Worm (Caenorhabditis elegans) whole organism, L1 larva: ENCODE measurements around the gene sdz-20.

Experiments used
- C04F5.9 ChIP-seq: sonication (generic microtip); optimal IDR thresholded peaks from 2 replicates; lab custom pipeline; 2016; ENCODE audit warnings: missing genetic modification characterization, missing compliant biosample characterization
- C16A3.4 ChIP-seq: fragments of 150-350 bp; optimal IDR thresholded peaks from 2 replicates; lab custom pipeline; 2014; ENCODE audit warnings: missing biosample characterization, missing genetic modification characterization
- F16B12.6 ChIP-seq: fragments of 150-350 bp; optimal IDR thresholded peaks from 2 replicates; lab custom pipeline; 2014; ENCODE audit warnings: missing biosample characterization, missing genetic modification characterization
- Y116A8C.19 ChIP-seq: sonication (generic microtip); optimal IDR thresholded peaks from 2 replicates; lab custom pipeline; 2016; ENCODE audit warnings: missing compliant biosample characterization, missing genetic modification characterization, borderline replicate concordance
- aha-1 ChIP-seq: fragments of 150-350 bp; optimal IDR thresholded peaks from 2 replicates; lab custom pipeline; 2014; ENCODE audit warnings: missing biosample characterization, missing genetic modification characterization
- ama-1 ChIP-seq: fragments of 150-350 bp; optimal IDR thresholded peaks from 2 replicates; lab custom pipeline; 2014
- blmp-1 ChIP-seq: fragments of 150-350 bp; optimal IDR thresholded peaks from 2 replicates; lab custom pipeline; 2014; ENCODE audit warnings: missing biosample characterization, missing genetic modification characterization
- ceh-63 ChIP-seq: fragments of 200-800 bp; sonication (Bioruptor generic); optimal IDR thresholded peaks from 2 replicates; lab custom pipeline; 2018; ENCODE audit warnings: mild to moderate bottlenecking, missing genetic modification characterization, missing compliant biosample characterization
- ceh-82 ChIP-seq, 3 experiments: fragments of 150-350 bp in 1 of 3; sonication (generic microtip) in 2 of 3; optimal IDR thresholded peaks; 2 replicates each; lab custom pipeline; 2014 to 2017; ENCODE audit warnings: missing biosample characterization in 3 of 3, missing genetic modification characterization in 3 of 3
- ceh-90 ChIP-seq: sonication (generic microtip); optimal IDR thresholded peaks from 2 replicates; lab custom pipeline; 2016; ENCODE audit warnings: missing genetic modification characterization, missing compliant biosample characterization
- ces-1 ChIP-seq: fragments of 150-350 bp; optimal IDR thresholded peaks from 2 replicates; lab custom pipeline; 2014; ENCODE audit warnings: missing biosample characterization, missing genetic modification reagents, missing genetic modification characterization
- dsc-1 ChIP-seq: sonication (generic microtip); optimal IDR thresholded peaks from 2 replicates; lab custom pipeline; 2016; ENCODE audit warnings: mild to moderate bottlenecking, missing genetic modification characterization, missing compliant biosample characterization
- efl-1 ChIP-seq, 4 experiments: fragments of 150-350 bp; optimal IDR thresholded peaks in 3 of 4; peaks in 1 of 4; 1 replicate in 1 of 4; 2 replicates in 3 of 4; lab custom pipeline; 2014; ENCODE audit warnings: missing biosample characterization in 2 of 4, missing genetic modification characterization in 2 of 4, missing genetic modification reagents in 2 of 4
- egl-13 ChIP-seq: sonication (generic microtip); optimal IDR thresholded peaks from 2 replicates; lab custom pipeline; 2016; ENCODE audit warnings: missing genotype, missing genetic modification reagents, missing genetic modification characterization, missing compliant biosample characterization
- fkh-10 ChIP-seq: sonication (generic microtip); optimal IDR thresholded peaks from 2 replicates; lab custom pipeline; 2017; ENCODE audit warnings: missing biosample characterization, missing genetic modification reagents, missing genetic modification characterization
- fkh-8 ChIP-seq: sonication (generic microtip); optimal IDR thresholded peaks from 2 replicates; lab custom pipeline; 2016; ENCODE audit warnings: mild to moderate bottlenecking, missing genetic modification characterization, missing compliant biosample characterization
- fos-1 ChIP-seq: fragments of 150-350 bp; optimal IDR thresholded peaks from 2 replicates; lab custom pipeline; 2014; ENCODE audit warnings: missing biosample characterization, missing genetic modification characterization
- hlh-4 ChIP-seq: sonication (generic microtip); optimal IDR thresholded peaks from 2 replicates; lab custom pipeline; 2016; ENCODE audit warnings: mild to moderate bottlenecking, missing genetic modification characterization, missing compliant biosample characterization
- irx-1 ChIP-seq: sonication (generic microtip); optimal IDR thresholded peaks from 2 replicates; lab custom pipeline; 2016; ENCODE audit warnings: missing genetic modification characterization, missing compliant biosample characterization
- isw-1 ChIP-seq: fragments of 200-800 bp; sonication (Bioruptor generic); IDR thresholded peaks from 2 replicates; pipeline ENCODE4 v1.3.6; 2022; ENCODE audit warnings: missing genetic modification characterization, missing compliant biosample characterization
- lin-13 ChIP-seq: fragments of 150-350 bp; optimal IDR thresholded peaks from 2 replicates; lab custom pipeline; 2014; ENCODE audit warnings: missing biosample characterization, missing genetic modification reagents, missing genetic modification characterization
- lin-14 ChIP-seq: fragments of 200-800 bp; sonication (Bioruptor generic); optimal IDR thresholded peaks from 2 replicates; lab custom pipeline; 2018; ENCODE audit warnings: mild to moderate bottlenecking, missing genetic modification characterization, moderate library complexity, missing compliant biosample characterization
- lin-15B ChIP-seq: fragments of 150-350 bp; sonication (generic microtip); optimal IDR thresholded peaks from 3 replicates; lab custom pipeline; 2014; ENCODE audit warnings: missing biosample characterization, missing genetic modification characterization
- lin-39 ChIP-seq: fragments of 150-350 bp; optimal IDR thresholded peaks from 2 replicates; lab custom pipeline; 2014; ENCODE audit warnings: missing biosample characterization, missing genetic modification reagents, missing genetic modification characterization
- mab-9 ChIP-seq: fragments of 200-800 bp; sonication (Bioruptor generic); IDR thresholded peaks from 2 replicates; pipeline ENCODE4 v1.3.6; 2022; ENCODE audit warnings: missing genetic modification reagents, missing genetic modification characterization, missing compliant biosample characterization
- mdl-1 ChIP-seq, 2 experiments: fragments of 150-350 bp; optimal IDR thresholded peaks; 2 replicates each; lab custom pipeline; 2014 to 2017; ENCODE audit warnings: missing biosample characterization in 2 of 2, missing genetic modification characterization in 2 of 2, inconsistent platforms in 1 of 2
- mep-1 ChIP-seq: fragments of 150-350 bp; optimal IDR thresholded peaks from 2 replicates; lab custom pipeline; 2014; ENCODE audit warnings: missing biosample characterization, missing genetic modification characterization
- nhr-11 ChIP-seq: fragments of 150-350 bp; optimal IDR thresholded peaks from 2 replicates; lab custom pipeline; 2014; ENCODE audit warnings: missing biosample characterization, missing genetic modification characterization
- nhr-19 ChIP-seq: fragments of 200-800 bp; sonication (Bioruptor generic); conservative IDR thresholded peaks from 2 replicates; pipeline ENCODE4 v1.3.6; 2022; ENCODE audit warnings: missing genetic modification characterization, missing compliant biosample characterization
- nhr-237 ChIP-seq: fragments of 150-350 bp; optimal IDR thresholded peaks from 2 replicates; lab custom pipeline; 2014; ENCODE audit warnings: missing biosample characterization, missing genetic modification characterization
- nhr-71 ChIP-seq: sonication (generic microtip); optimal IDR thresholded peaks from 2 replicates; lab custom pipeline; 2016; ENCODE audit warnings: mild to moderate bottlenecking, missing genetic modification characterization, moderate library complexity, missing compliant biosample characterization
- nhr-76 ChIP-seq: sonication (generic microtip); optimal IDR thresholded peaks from 2 replicates; lab custom pipeline; 2017; ENCODE audit warnings: missing biosample characterization, missing genetic modification characterization
- nhr-77 ChIP-seq: fragments of 150-350 bp; optimal IDR thresholded peaks from 2 replicates; lab custom pipeline; 2014; ENCODE audit warnings: missing biosample characterization, missing genetic modification characterization
- nhr-84 ChIP-seq: sonication (generic microtip); optimal IDR thresholded peaks from 2 replicates; lab custom pipeline; 2017; ENCODE audit warnings: missing biosample characterization, missing genetic modification characterization
- nhr-85 ChIP-seq: sonication (generic microtip); peaks from one replicate; lab custom pipeline; 2016; ENCODE audit warnings: missing genetic modification characterization, inconsistent platforms, missing compliant biosample characterization
- nhr-90 ChIP-seq: sonication (generic microtip); optimal IDR thresholded peaks from 2 replicates; lab custom pipeline; 2016; ENCODE audit warnings: mild to moderate bottlenecking, missing genetic modification characterization, missing compliant biosample characterization; ENCODE audit not compliant: poor library complexity
- pag-3 ChIP-seq: sonication (generic microtip); optimal IDR thresholded peaks from 2 replicates; lab custom pipeline; 2017; ENCODE audit warnings: missing genetic modification characterization, mild to moderate bottlenecking, missing compliant biosample characterization, antibody characterized with exemption, borderline replicate concordance; ENCODE audit not compliant: insufficient read depth
- rnt-1 ChIP-seq: sonication (generic microtip); optimal IDR thresholded peaks from 2 replicates; lab custom pipeline; 2016; ENCODE audit warnings: mild to moderate bottlenecking, missing genetic modification characterization, moderate library complexity, missing compliant biosample characterization
- skn-1 ChIP-seq: fragments of 150-350 bp; optimal IDR thresholded peaks from 2 replicates; lab custom pipeline; 2014; ENCODE audit warnings: missing biosample characterization, missing genetic modification characterization
- snu-23 ChIP-seq: sonication (generic microtip); optimal IDR thresholded peaks from 2 replicates; lab custom pipeline; 2016; ENCODE audit warnings: missing genetic modification characterization, missing compliant biosample characterization
- sox-4 ChIP-seq: sonication (generic microtip); optimal IDR thresholded peaks from 2 replicates; lab custom pipeline; 2016; ENCODE audit warnings: missing genetic modification characterization, missing compliant biosample characterization
- swsn-7 ChIP-seq: sonication (generic microtip); optimal IDR thresholded peaks from 2 replicates; lab custom pipeline; 2016; ENCODE audit warnings: missing genetic modification characterization, missing compliant biosample characterization
- tbx-2 ChIP-seq: sonication (generic microtip); optimal IDR thresholded peaks from 2 replicates; lab custom pipeline; 2016; ENCODE audit warnings: missing genetic modification characterization, missing compliant biosample characterization
- unc-130 ChIP-seq: fragments of 150-350 bp; optimal IDR thresholded peaks from 2 replicates; lab custom pipeline; 2017; ENCODE audit warnings: missing biosample characterization, missing genetic modification characterization, inconsistent platforms
- unc-98 ChIP-seq: fragments of 200-800 bp; sonication (Bioruptor generic); IDR thresholded peaks from 2 replicates; pipeline ENCODE4 v1.3.6; 2022; ENCODE audit warnings: missing genetic modification characterization, missing compliant biosample characterization
- vab-15 ChIP-seq: sonication (generic microtip); optimal IDR thresholded peaks from 2 replicates; lab custom pipeline; 2017; ENCODE audit warnings: missing genotype, mild to moderate bottlenecking, missing genetic modification characterization, missing compliant biosample characterization
- xbp-1 ChIP-seq: sonication (generic microtip); optimal IDR thresholded peaks from 2 replicates; lab custom pipeline; 2016; ENCODE audit warnings: missing genetic modification characterization, missing compliant biosample characterization
- ztf-11 ChIP-seq, 2 experiments: sonication (generic microtip); optimal IDR thresholded peaks; 2 replicates each; lab custom pipeline; 2016 to 2017; ENCODE audit warnings: missing genetic modification characterization in 2 of 2, missing biosample characterization in 1 of 2, missing compliant biosample characterization in 1 of 2

The sdz-20 gene

ce11 chrIII:13302578-13302977 is 31.3 kb upstream of the sdz-20 start:
- TF ChIP-seq lin-13 (GFP tag; lab: Kevin White, UChicago) = no peak
- no peak for TF ChIP-seq ces-1 (GFP tag; lab: Kevin White, UChicago)
- no peak for TF ChIP-seq efl-1 (optimal IDR thresholded peaks at IDR 0.05; lab: Kevin White, UChicago)
- peak in 1 of 2 experiments; percentile 74 for TF ChIP-seq efl-1 (GFP tag; optimal IDR thresholded peaks at IDR 0.05 in 1 of 2; lab: Kevin White, UChicago)
- TF ChIP-seq egl-13 (tag; lab: Kevin White, UChicago) = no peak
- TF ChIP-seq, all 84 proteins: peak for 1

ce11 chrIII:13305537-13305936 is 28.3 kb upstream of the sdz-20 start:
- TF ChIP-seq nhr-76 (tag; lab: Kevin White, UChicago) (no peak), xbp-1 (tag; lab: Kevin White, UChicago) (no peak), C16A3.4 (tag; lab: Kevin White, UChicago) (no peak), rnt-1 (no peak), unc-130 (tag; lab: Kevin White, UChicago) (no peak), tbx-2 (tag; lab: Kevin White, UChicago) (no peak), fkh-8 (tag; lab: Kevin White, UChicago) (no peak), vab-15 (tag; lab: Kevin White, UChicago) (no peak), blmp-1 (no peak), ces-1 (GFP tag; lab: Kevin White, UChicago) (no peak), mdl-1 (tag; optimal IDR thresholded peaks at IDR 0.05; lab: Kevin White, UChicago) (no peak), ama-1 (lab: Kevin White, UChicago) (no peak), fos-1 (tag; lab: Kevin White, UChicago) (no peak), ceh-90 (tag; lab: Kevin White, UChicago) (no peak)

- TF ChIP-seq aha-1 (tag; lab: Kevin White, UChicago) = no peak
- TF ChIP-seq skn-1 (tag; lab: Kevin White, UChicago) = peak; percentile 31
- TF ChIP-seq dsc-1 (tag; lab: Kevin White, UChicago) = peak; percentile 42
- TF ChIP-seq sox-4 = no peak
- peak; percentile 74 for TF ChIP-seq mep-1 (tag; lab: Kevin White, UChicago)
- no peak for TF ChIP-seq hlh-4 (tag; lab: Kevin White, UChicago)
- peak; percentile 67 for TF ChIP-seq nhr-71 (tag; lab: Kevin White, UChicago)
- no peak for TF ChIP-seq fkh-10
- TF ChIP-seq unc-98 (GFP tag; lab: Robert Waterston, UW) = no peak
- TF ChIP-seq irx-1 (tag; lab: Kevin White, UChicago) = peak; percentile 38
- no peak for TF ChIP-seq Y116A8C.19 (tag; lab: Kevin White, UChicago)
- no peak for TF ChIP-seq lin-39 (tag; lab: Kevin White, UChicago)
- TF ChIP-seq ztf-11 (tag; optimal IDR thresholded peaks at IDR 0.05; lab: Kevin White, UChicago) = no peak
- peak in 2 of 3 experiments; percentile 27 to 47 for TF ChIP-seq ceh-82 (tag; optimal IDR thresholded peaks at IDR 0.05; lab: Kevin White, UChicago)
- peak; percentile 22 for TF ChIP-seq pag-3 (tag; lab: Kevin White, UChicago)
- TF ChIP-seq nhr-77 = no peak
- no peak for TF ChIP-seq lin-14 (GFP tag; lab: Kevin White, UChicago)
- TF ChIP-seq unc-130 (tag; lab: Kevin White, UChicago) = peak; percentile 17
- TF ChIP-seq snu-23 (GFP tag; lab: Kevin White, UChicago) = peak; percentile 66
- no peak; the same call in 1 of the 2 replicates for TF ChIP-seq mab-9 (GFP tag; lab: Robert Waterston, UW)
- TF ChIP-seq lin-13 (GFP tag; lab: Kevin White, UChicago) = peak; percentile 12
- TF ChIP-seq tbx-2 (tag; lab: Kevin White, UChicago) = peak; percentile 35
- peak; percentile 34 for TF ChIP-seq xbp-1 (tag; lab: Kevin White, UChicago)
- TF ChIP-seq ceh-63 (GFP tag; lab: Kevin White, UChicago) = no peak
- no peak for TF ChIP-seq nhr-237 (tag; lab: Kevin White, UChicago)
- peak; percentile 53 for TF ChIP-seq swsn-7 (tag; lab: Kevin White, UChicago)
- TF ChIP-seq lin-15B (tag; lab: Kevin White, UChicago) = peak; percentile 41
- TF ChIP-seq F16B12.6 = peak; percentile 91
- no peak for TF ChIP-seq ama-1 (lab: Kevin White, UChicago)
- TF ChIP-seq nhr-11 (tag; lab: Kevin White, UChicago) = no peak
- peak; percentile 46 for TF ChIP-seq nhr-85 (tag; lab: Kevin White, UChicago)
- TF ChIP-seq nhr-84 (tag; lab: Kevin White, UChicago) = no peak
- TF ChIP-seq C04F5.9 (tag; lab: Kevin White, UChicago) = peak; percentile 30
- no peak for TF ChIP-seq ceh-90 (tag; lab: Kevin White, UChicago)
- peak; percentile 13 for TF ChIP-seq nhr-90 (tag; lab: Kevin White, UChicago)
- peak; percentile 19; the same call in 1 of the 2 replicates for TF ChIP-seq nhr-19 (GFP tag; lab: Robert Waterston, UW)
- TF ChIP-seq efl-1 (optimal IDR thresholded peaks at IDR 0.05; lab: Kevin White, UChicago) = peak; percentile 76 to 83
- peak; percentile 88 to 98 for TF ChIP-seq efl-1 (GFP tag; optimal IDR thresholded peaks at IDR 0.05 in 1 of 2; lab: Kevin White, UChicago)
- peak; percentile 29 for TF ChIP-seq isw-1 (GFP tag; lab: Robert Waterston, UW)
Observed at ce11 chrIII:13307107-13307506, 26.7 kb upstream of the sdz-20 start, which contains the start of the genes klp-19 and slc-36.1. klp-19 (minus strand) TSS chrIII:13307259. slc-36.1 (plus strand) TSS chrIII:13307502.
